Worm (Caenorhabditis elegans) whole organism, L1 larva: ENCODE data around the gene scrm-8.

ENCODE experiments used
- ama-1 ChIP-seq: fragments of 150-350 bp; optimal IDR thresholded peaks from 2 replicates; lab custom pipeline; 2014
- ceh-82 ChIP-seq, 3 experiments: fragments of 150-350 bp in 1 of 3; sonication (generic microtip) in 2 of 3; optimal IDR thresholded peaks; 2 replicates each; lab custom pipeline; 2014 to 2017; ENCODE audit warnings: missing biosample characterization in 3 of 3, missing genetic modification characterization in 3 of 3
- lsy-2 ChIP-seq, 2 experiments: fragments of 150-350 bp; optimal IDR thresholded peaks; 2 replicates each; lab custom pipeline; 2014; ENCODE audit warnings: missing biosample characterization in 2 of 2, missing genetic modification characterization in 2 of 2

DNA sequence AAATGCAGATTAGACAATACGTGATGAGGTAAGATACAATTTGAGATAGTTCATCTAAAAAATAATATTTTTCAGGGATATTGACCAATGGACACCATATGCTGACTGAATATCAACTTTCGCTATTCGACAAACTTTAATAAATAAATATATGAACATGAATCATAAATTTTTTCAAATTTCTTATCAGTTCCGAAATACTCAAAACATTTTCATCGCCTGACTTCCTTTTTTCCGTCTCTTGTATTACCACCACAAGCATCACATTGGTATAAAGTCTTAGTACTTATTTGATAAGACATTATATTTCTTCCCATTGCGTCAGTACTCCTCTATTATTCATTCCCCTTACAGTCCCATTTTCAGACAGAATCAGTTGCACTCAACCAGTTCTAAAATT lies 12.3 kb upstream of the scrm-8 start, which contains the start of the genes K08D10.10 and R07C12.1:
- TF ChIP-seq ceh-82 (tag; optimal IDR thresholded peaks at IDR 0.05; lab: Kevin White, UChicago) (no peak), lsy-2 (tag; optimal IDR thresholded peaks at IDR 0.05; lab: Kevin White, UChicago) (no peak), ama-1 (no peak)
